Worm (Caenorhabditis elegans): ENCODE results near the gene clec-218.

Gene clec-218

DNA sequence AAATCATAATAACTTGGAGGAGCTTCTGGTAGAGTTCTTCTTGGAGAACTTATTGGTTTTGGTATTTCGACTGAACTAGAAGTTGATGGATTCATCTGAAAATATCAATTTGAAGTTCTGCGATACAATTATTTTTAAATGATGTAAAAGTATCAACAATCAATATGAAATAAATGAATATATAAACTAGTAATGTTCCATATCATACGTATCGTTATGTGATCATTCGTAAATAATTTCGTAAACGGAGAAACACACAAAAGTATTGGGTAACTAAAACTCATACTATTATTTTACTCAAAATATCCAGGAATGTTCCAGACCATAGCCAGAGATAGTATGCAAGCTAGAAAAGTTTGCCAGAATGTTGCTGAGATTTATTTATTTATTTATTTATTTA lies 1.4 kb upstream of the clec-218 start, which contains the start of gene W02D7.8:
Gene W02D7.8, minus strand, starts transcription at position 101 of the 400 bp plus-strand sequence.
- TF ChIP-seq hlh-4 (tag; optimal IDR thresholded peaks at IDR 0.05) (no peak), nhr-77 (tag; optimal IDR thresholded peaks at IDR 0.05) (no peak), unc-62 (GFP tag; optimal IDR thresholded peaks at IDR 0.05) (no peak), ets-5 (GFP tag; IDR thresholded peaks at IDR 0.05) (no peak), elt-3 (tag; optimal IDR thresholded peaks at IDR 0.05) (no peak), C34B4.2 (tag; optimal IDR thresholded peaks at IDR 0.05) (no peak), aly-2 (tag; optimal IDR thresholded peaks at IDR 0.05) (no peak), C16A3.4 (tag; optimal IDR thresholded peaks at IDR 0.05) (no peak), unc-98 (GFP tag; IDR thresholded peaks at IDR 0.05) (no peak), fkh-8 (tag; optimal IDR thresholded peaks at IDR 0.05) (no peak), elt-2 (tag; optimal IDR thresholded peaks at IDR 0.05) (no peak)

DNA sequence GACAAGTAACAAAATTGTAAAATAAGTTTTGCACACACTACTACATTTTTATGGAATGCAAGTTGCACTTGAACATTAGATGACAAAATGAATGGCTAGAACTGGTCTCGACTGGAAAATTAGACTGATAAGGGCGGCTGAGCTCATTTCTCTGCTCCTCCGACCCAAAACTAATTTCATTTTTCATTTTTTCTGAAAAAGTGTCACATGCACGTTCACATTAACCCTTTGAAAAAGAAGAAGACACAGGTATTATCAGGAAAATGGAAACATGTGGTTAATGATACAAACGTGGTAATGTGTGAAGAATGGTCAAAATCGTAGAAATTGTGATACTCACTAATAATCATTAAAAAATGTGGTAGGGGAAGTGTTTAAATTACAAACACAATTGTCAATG lies 729 bp upstream of the clec-218 start:
- TF ChIP-seq unc-86 (tag; optimal IDR thresholded peaks at IDR 0.05) (no peak), efl-1 (optimal IDR thresholded peaks at IDR 0.05) (no peak), efl-1 (GFP tag; optimal IDR thresholded peaks at IDR 0.05 in 1 of 2) (peak in 1 of 2 experiments; percentile 57), elt-2 (tag; optimal IDR thresholded peaks at IDR 0.05) (peak; percentile 73), lin-35 (GFP tag; optimal IDR thresholded peaks at IDR 0.05) (peak in 1 of 2 experiments; percentile 23)

DNA sequence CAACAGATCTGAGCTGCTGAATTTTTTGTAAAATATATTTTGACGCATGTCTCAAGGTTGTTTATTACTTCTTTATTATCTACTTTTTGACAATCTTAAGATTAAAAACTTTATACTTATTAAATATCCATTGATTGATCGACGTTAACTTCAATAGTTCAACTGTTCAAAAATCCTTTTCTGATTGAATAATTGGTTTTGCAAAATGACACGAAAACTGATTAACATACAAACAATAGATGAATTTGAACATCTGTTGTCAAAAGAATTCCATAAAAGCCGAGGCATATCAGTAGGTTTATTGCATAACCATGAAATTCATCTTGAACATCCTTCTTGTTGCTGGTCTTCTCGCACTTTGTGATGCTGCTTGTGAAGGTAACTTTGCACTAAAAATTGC lies 3.5 kb downstream of the clec-218 start, which contains the start of gene W02D7.12:
Gene W02D7.12, plus strand, starts transcription at position 301 of the 400 bp plus-strand sequence.
- TF ChIP-seq elt-2 (tag; optimal IDR thresholded peaks at IDR 0.05) = no peak

- TF ChIP-seq efl-1 (optimal IDR thresholded peaks at IDR 0.05) (no peak), efl-1 (GFP tag; optimal IDR thresholded peaks at IDR 0.05 in 1 of 2) (peak in 1 of 2 experiments; percentile 32), lir-3 (tag; optimal IDR thresholded peaks at IDR 0.05; ENCODE audit: poor library complexity) (no peak)
Measured at ce11 chrV:8318135-8318534, 10.4 kb downstream of the clec-218 start, which contains the start of gene clec-219. Gene clec-219 (plus strand): TSS chrV:8318435.

DNA sequence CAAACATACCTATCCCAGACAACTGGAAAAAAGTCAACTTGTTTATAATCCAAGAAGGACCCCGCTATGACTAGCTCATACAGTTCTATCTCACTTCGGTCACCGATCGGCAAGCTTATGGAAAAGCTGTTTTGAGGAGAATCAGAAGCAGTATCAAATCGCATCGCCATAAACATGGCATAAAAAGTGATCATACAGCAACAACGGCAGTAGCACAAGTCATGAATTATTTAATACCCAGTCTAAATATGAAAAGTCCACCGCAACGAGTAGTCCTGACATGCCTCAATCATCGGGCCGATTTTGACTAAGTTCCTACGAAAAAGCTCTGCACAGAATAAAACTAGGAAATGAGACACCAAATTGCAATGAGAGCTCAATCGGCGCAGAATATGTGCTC lies 15.8 kb downstream of the clec-218 start:
- TF ChIP-seq elt-3 (tag; optimal IDR thresholded peaks at IDR 0.05) (no peak), egl-13 (tag; optimal IDR thresholded peaks at IDR 0.05) (no peak), fos-1 (tag; optimal IDR thresholded peaks at IDR 0.05) (no peak)

- TF ChIP-seq nhr-76 (tag; optimal IDR thresholded peaks at IDR 0.05) = no peak
- TF ChIP-seq C16A3.4 (tag; optimal IDR thresholded peaks at IDR 0.05) = no peak
- TF ChIP-seq unc-30 (tag; optimal IDR thresholded peaks at IDR 0.05) = no peak
- TF ChIP-seq lir-3 (tag; optimal IDR thresholded peaks at IDR 0.05; ENCODE audit: poor library complexity) = no peak
- TF ChIP-seq mef-2 (tag; optimal IDR thresholded peaks at IDR 0.05) = no peak
- TF ChIP-seq dpl-1 (GFP tag; optimal IDR thresholded peaks at IDR 0.05) = no peak
- TF ChIP-seq vab-15 (tag; optimal IDR thresholded peaks at IDR 0.05) = no peak
- no peak for TF ChIP-seq rnt-1 (tag; optimal IDR thresholded peaks at IDR 0.05)
Measured at ce11 chrV:8325906-8326305, 18.2 kb downstream of the clec-218 start.

DNA sequence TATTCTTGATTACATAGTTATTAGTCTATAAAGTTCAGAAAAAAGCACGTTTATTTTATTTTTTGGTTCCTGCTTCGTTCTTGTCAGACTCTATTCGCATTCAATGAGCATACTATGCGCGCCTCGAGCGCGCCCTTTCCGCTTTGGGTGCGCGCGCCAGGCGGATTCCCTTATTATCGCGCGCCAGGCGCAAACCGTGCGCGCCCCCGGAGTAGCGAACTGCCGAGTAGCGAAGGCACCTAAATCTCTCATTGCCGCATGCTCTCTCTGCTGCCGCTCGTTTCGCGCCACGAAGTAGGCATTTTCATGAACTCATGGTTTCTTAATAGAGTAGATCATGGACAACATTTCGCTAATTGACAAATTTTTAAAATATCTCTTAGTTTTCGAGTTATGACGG lies 19.3 kb downstream of the clec-218 start:
- TF ChIP-seq nhr-11 (tag; optimal IDR thresholded peaks at IDR 0.05) (no peak), hpl-2 (GFP tag; optimal IDR thresholded peaks at IDR 0.05) (no peak), C04F5.9 (tag; optimal IDR thresholded peaks at IDR 0.05) (no peak), lin-13 (GFP tag; optimal IDR thresholded peaks at IDR 0.05) (no peak), nhr-76 (tag; optimal IDR thresholded peaks at IDR 0.05) (no peak), ets-5 (GFP tag; IDR thresholded peaks at IDR 0.05) (no peak), zag-1 (tag; optimal IDR thresholded peaks at IDR 0.05) (no peak)

- TF ChIP-seq efl-1 (optimal IDR thresholded peaks at IDR 0.05) (no peak), efl-1 (GFP tag; optimal IDR thresholded peaks at IDR 0.05 in 1 of 2) (peak in 1 of 2 experiments; percentile 56), blmp-1 (tag; optimal IDR thresholded peaks at IDR 0.05) (peak; percentile 18), snu-23 (GFP tag; optimal IDR thresholded peaks at IDR 0.05) (no peak), nhr-11 (tag; optimal IDR thresholded peaks at IDR 0.05) (no peak), nhr-20 (tag; optimal IDR thresholded peaks at IDR 0.05) (no peak), swsn-7 (tag; optimal IDR thresholded peaks at IDR 0.05) (no peak), xbp-1 (tag; optimal IDR thresholded peaks at IDR 0.05) (no peak), skn-1 (tag; optimal IDR thresholded peaks at IDR 0.05) (no peak), fkh-8 (tag; optimal IDR thresholded peaks at IDR 0.05) (no peak)
Measured at ce11 chrV:8334360-8334759, 26.6 kb downstream of the clec-218 start, which contains the start of gene tmd-2. Gene tmd-2 (plus strand): TSS chrV:8334660.

Measured in whole organism, L1 larva.